Fruit fly (Drosophila melanogaster) whole organism, embryonic: ENCODE results near the gene CG7379.

ENCODE experiments used
- CG1024 ChIP-seq: fragments of 200-800 bp; sonication (Bioruptor generic); IDR thresholded peaks from 2 replicates; pipeline ENCODE4 v1.3.6; 2022; ENCODE audit warnings: missing biosample characterization, missing genetic modification characterization
- CG11723 ChIP-seq: fragments of 200-800 bp; sonication (Bioruptor generic); optimal IDR thresholded peaks from 2 replicates; lab custom pipeline; 2017; ENCODE audit warnings: missing biosample characterization, mild to moderate bottlenecking, missing genetic modification characterization
- CG12299 ChIP-seq: fragments of 200-800 bp; sonication (Bioruptor generic); optimal IDR thresholded peaks from 2 replicates; lab custom pipeline; 2018; ENCODE audit warnings: missing biosample characterization, mild to moderate bottlenecking, missing genetic modification characterization
- CG15073 ChIP-seq: fragments of 200-800 bp; sonication (Bioruptor generic); optimal IDR thresholded peaks from 2 replicates; lab custom pipeline; 2016; ENCODE audit warnings: missing biosample characterization, missing genetic modification characterization
- CG15269 ChIP-seq: fragments of 200-800 bp; sonication (Bioruptor generic); optimal IDR thresholded peaks from 2 replicates; lab custom pipeline; 2018; ENCODE audit warnings: missing biosample characterization, mild to moderate bottlenecking, missing genetic modification characterization, moderate library complexity
- CG1529 ChIP-seq: fragments of 200-800 bp; sonication (Bioruptor generic); optimal IDR thresholded peaks from 3 replicates; lab custom pipeline; 2018; ENCODE audit warnings: missing biosample characterization, missing genetic modification characterization
- CG18476 ChIP-seq: fragments of 200-800 bp; sonication (Bioruptor generic); optimal IDR thresholded peaks from 2 replicates; lab custom pipeline; 2016; ENCODE audit warnings: missing biosample characterization, mild to moderate bottlenecking, missing genetic modification characterization
- CG2199 ChIP-seq: fragments of 200-800 bp; sonication (Bioruptor generic); IDR thresholded peaks from 3 replicates; pipeline ENCODE4 v1.3.6; 2022; ENCODE audit warnings: missing biosample characterization, missing genetic modification characterization
- CG4328 ChIP-seq: fragments of 200-800 bp; sonication (Bioruptor generic); optimal IDR thresholded peaks from 3 replicates; lab custom pipeline; 2017; ENCODE audit warnings: missing biosample characterization, missing genetic modification reagents, missing genetic modification characterization
- CG4404 ChIP-seq: fragments of 200-800 bp; sonication (Bioruptor generic); IDR thresholded peaks from 2 replicates; pipeline ENCODE4 v1.3.6; 2022; ENCODE audit warnings: missing biosample characterization, missing genetic modification characterization
- CG4820 ChIP-seq: fragments of 200-800 bp; sonication (Bioruptor generic); optimal IDR thresholded peaks from 3 replicates; lab custom pipeline; 2016; ENCODE audit warnings: missing biosample characterization, missing genetic modification characterization
- CG6791 ChIP-seq: fragments of 200-800 bp; sonication (Bioruptor generic); IDR thresholded peaks from 3 replicates; pipeline ENCODE4 v1.3.6; 2022; ENCODE audit warnings: missing biosample characterization, missing genetic modification characterization; ENCODE audit not compliant: partially characterized antibody
- CG6854 ChIP-seq: fragments of 200-800 bp; sonication (Bioruptor generic); optimal IDR thresholded peaks from 3 replicates; lab custom pipeline; 2017; ENCODE audit warnings: missing biosample characterization, mild to moderate bottlenecking, missing genetic modification characterization
- CG7357 ChIP-seq: fragments of 200-800 bp; sonication (Bioruptor generic); IDR thresholded peaks from 3 replicates; pipeline ENCODE4 v1.3.6; 2022; ENCODE audit warnings: missing biosample characterization, missing genetic modification characterization
- CG7928 ChIP-seq: fragments of 200-800 bp; sonication (Bioruptor generic); optimal IDR thresholded peaks from 2 replicates; lab custom pipeline; 2017; ENCODE audit warnings: missing biosample characterization, mild to moderate bottlenecking, missing genetic modification characterization
- CG8089 ChIP-seq: fragments of 200-800 bp; sonication (Bioruptor generic); optimal IDR thresholded peaks from 3 replicates; lab custom pipeline; 2016; ENCODE audit warnings: missing biosample characterization, missing genetic modification characterization
- CG9215 ChIP-seq: fragments of 200-800 bp; sonication (Bioruptor generic); IDR thresholded peaks from 2 replicates; pipeline ENCODE4 v1.3.6; 2022; ENCODE audit warnings: missing biosample characterization, missing genetic modification characterization
- CHES-1-like ChIP-seq: fragments of 200-800 bp; sonication (Bioruptor generic); optimal IDR thresholded peaks from 2 replicates; lab custom pipeline; 2016; ENCODE audit warnings: missing biosample characterization, missing genetic modification characterization
- D ChIP-seq, 2 experiments: fragments of 200-800 bp in 1 of 2; fragments of >200 bp in 1 of 2; sonication (Bioruptor generic) in 1 of 2; optimal IDR thresholded peaks; 2 replicates in 1 of 2; 3 replicates in 1 of 2; lab custom pipeline; 2017; ENCODE audit warnings: mild to moderate bottlenecking in 1 of 2, missing biosample characterization in 1 of 2, missing genetic modification characterization in 1 of 2, missing genetic modification reagents in 1 of 2
- Dbx ChIP-seq: fragments of 200-800 bp; sonication (Bioruptor generic); IDR thresholded peaks from 3 replicates; pipeline ENCODE4 v1.3.6; 2022; ENCODE audit warnings: missing biosample characterization, missing genetic modification characterization
- Eip74EF ChIP-seq, 2 experiments: fragments of 200-800 bp in 1 of 2; fragments of >200 bp in 1 of 2; sonication (Bioruptor generic) in 1 of 2; optimal IDR thresholded peaks; 2 replicates each; lab custom pipeline; 2017 to 2019; ENCODE audit warnings: missing biosample characterization in 2 of 2, missing genetic modification characterization in 2 of 2, mild to moderate bottlenecking in 1 of 2, moderate library complexity in 1 of 2
- Ets65A ChIP-seq: fragments of 200-800 bp; sonication (Bioruptor generic); peaks from one replicate; lab custom pipeline; 2016; ENCODE audit warnings: missing biosample characterization, missing genetic modification characterization
- Hr3 ChIP-seq: fragments of 200-800 bp; sonication (Bioruptor generic); optimal IDR thresholded peaks from 3 replicates; lab custom pipeline; 2016; ENCODE audit warnings: missing biosample characterization, missing genetic modification characterization
- Hr78 ChIP-seq, 2 experiments: fragments of 200-800 bp in 1 of 2; fragments of >200 bp in 1 of 2; sonication (Bioruptor generic) in 1 of 2; optimal IDR thresholded peaks; 2 replicates each; lab custom pipeline; 2017 to 2019; ENCODE audit warnings: missing biosample characterization in 2 of 2, missing genetic modification characterization in 2 of 2, mild to moderate bottlenecking in 1 of 2, moderate library complexity in 1 of 2
- Neu2 ChIP-seq: fragments of 200-800 bp; sonication (Bioruptor generic); optimal IDR thresholded peaks from 3 replicates; lab custom pipeline; 2016; ENCODE audit warnings: missing biosample characterization, missing genetic modification characterization, borderline replicate concordance
- Rx ChIP-seq: fragments of 200-800 bp; sonication (Bioruptor generic); IDR thresholded peaks from 2 replicates; pipeline ENCODE4 v1.3.6; 2022; ENCODE audit warnings: missing biosample characterization, missing genetic modification characterization
- Spps ChIP-seq: fragments of 200-800 bp; sonication (Bioruptor generic); optimal IDR thresholded peaks from 2 replicates; lab custom pipeline; 2018; ENCODE audit warnings: missing biosample characterization, mild to moderate bottlenecking, missing genetic modification characterization
- Trl ChIP-seq, 3 experiments: fragments of >200 bp in 2 of 3; fragments of 200-800 bp in 1 of 3; sonication (Bioruptor generic) in 1 of 3; optimal IDR thresholded peaks; 2 replicates in 1 of 3; 3 replicates in 2 of 3; lab custom pipeline; 2016 to 2017; ENCODE audit warnings: missing biosample characterization in 1 of 3, missing genetic modification characterization in 1 of 3
- Vsx1 ChIP-seq: fragments of 200-800 bp; sonication (Bioruptor generic); optimal IDR thresholded peaks from 2 replicates; lab custom pipeline; 2017; ENCODE audit warnings: missing biosample characterization, mild to moderate bottlenecking, missing genetic modification characterization, missing genetic modification reagents
- Xbp1 ChIP-seq: fragments of 200-800 bp; sonication (Bioruptor generic); optimal IDR thresholded peaks from 3 replicates; lab custom pipeline; 2016; ENCODE audit warnings: missing biosample characterization, mild to moderate bottlenecking, missing genetic modification characterization
- ato ChIP-seq: fragments of 200-800 bp; sonication (Bioruptor generic); IDR thresholded peaks from 2 replicates; pipeline ENCODE4 v1.3.6; 2022; ENCODE audit warnings: missing biosample characterization, missing genetic modification characterization; ENCODE audit not compliant: partially characterized antibody
- btn ChIP-seq: fragments of 200-800 bp; sonication (Bioruptor generic); optimal IDR thresholded peaks from 2 replicates; lab custom pipeline; 2016; ENCODE audit warnings: missing biosample characterization, missing genetic modification characterization
- cad ChIP-seq: fragments of >200 bp; optimal IDR thresholded peaks from 2 replicates; lab custom pipeline; 2017; ENCODE audit warnings: missing biosample characterization, missing genetic modification characterization
- cas ChIP-seq: fragments of 200-800 bp; sonication (Bioruptor generic); IDR thresholded peaks from 2 replicates; pipeline ENCODE4 v1.3.6; 2022; ENCODE audit warnings: missing biosample characterization, missing genetic modification characterization
- crc ChIP-seq: fragments of 200-800 bp; sonication (Bioruptor generic); optimal IDR thresholded peaks from 2 replicates; lab custom pipeline; 2016; ENCODE audit warnings: missing biosample characterization, missing genetic modification characterization
- crol ChIP-seq: fragments of 200-800 bp; sonication (Bioruptor generic); IDR thresholded peaks from 2 replicates; pipeline ENCODE4 v1.3.6; 2022; ENCODE audit warnings: missing biosample characterization, missing genetic modification characterization
- da ChIP-seq: fragments of 200-800 bp; sonication (Bioruptor generic); optimal IDR thresholded peaks from 2 replicates; lab custom pipeline; 2016; ENCODE audit warnings: missing biosample characterization, missing genetic modification characterization
- disco-r ChIP-seq: fragments of 200-800 bp; sonication (Bioruptor generic); optimal IDR thresholded peaks from 2 replicates; lab custom pipeline; 2016; ENCODE audit warnings: missing biosample characterization, missing genetic modification characterization
- dm ChIP-seq: fragments of 200-800 bp; sonication (Bioruptor generic); optimal IDR thresholded peaks from 3 replicates; lab custom pipeline; 2016; ENCODE audit warnings: missing biosample characterization, missing genetic modification characterization
- grau ChIP-seq: fragments of 200-800 bp; optimal IDR thresholded peaks from 3 replicates; lab custom pipeline; 2019; ENCODE audit warnings: missing biosample characterization, mild to moderate bottlenecking, missing genetic modification characterization, moderate library complexity
- gt ChIP-seq: fragments of 200-800 bp; sonication (Bioruptor generic); IDR thresholded peaks from 2 replicates; pipeline ENCODE4 v1.3.6; 2022; ENCODE audit warnings: missing biosample characterization, missing genetic modification characterization
- kah ChIP-seq: fragments of 200-800 bp; sonication (Bioruptor generic); optimal IDR thresholded peaks from 2 replicates; lab custom pipeline; 2018; ENCODE audit warnings: missing biosample characterization, mild to moderate bottlenecking, missing genetic modification characterization
- lmd ChIP-seq: fragments of 200-800 bp; sonication (Bioruptor generic); IDR thresholded peaks from 2 replicates; pipeline ENCODE4 v1.3.6; 2022; ENCODE audit warnings: missing biosample characterization, missing genetic modification characterization
- onecut ChIP-seq: fragments of 200-800 bp; sonication (Bioruptor generic); IDR thresholded peaks from 2 replicates; pipeline ENCODE4 v1.3.6; 2022; ENCODE audit warnings: missing biosample characterization, missing genetic modification characterization
- sc ChIP-seq, 3 experiments: fragments of >200 bp in 2 of 3; fragments of 200-800 bp in 1 of 3; sonication (Bioruptor generic) in 1 of 3; optimal IDR thresholded peaks; 2 replicates in 2 of 3; 3 replicates in 1 of 3; lab custom pipeline; 2017; ENCODE audit warnings: mild to moderate bottlenecking in 1 of 3, missing biosample characterization in 1 of 3, missing genetic modification characterization in 1 of 3, missing genetic modification reagents in 1 of 3
- sens ChIP-seq: fragments of 200-800 bp; sonication (Bioruptor generic); peaks from one replicate; lab custom pipeline; 2016; ENCODE audit warnings: missing biosample characterization, missing genetic modification characterization
- tgo ChIP-seq: fragments of 200-800 bp; sonication (Bioruptor generic); IDR thresholded peaks from 3 replicates; pipeline ENCODE4 v1.3.6; 2022; ENCODE audit warnings: missing biosample characterization, missing genetic modification characterization
- ttk ChIP-seq: fragments of 200-800 bp; sonication (Bioruptor generic); IDR thresholded peaks from 2 replicates; pipeline ENCODE4 v2.1.2; 2022; ENCODE audit warnings: missing biosample characterization, missing genetic modification characterization
- usp ChIP-seq: fragments of >200 bp; optimal IDR thresholded peaks from 2 replicates; lab custom pipeline; 2017; ENCODE audit warnings: missing biosample characterization, missing genetic modification characterization
- zfh1 ChIP-seq: fragments of 200-800 bp; sonication (Bioruptor generic); IDR thresholded peaks from 3 replicates; pipeline ENCODE4 v1.3.6; 2022; ENCODE audit warnings: missing biosample characterization, missing genetic modification characterization

The CG7379 gene

DNA sequence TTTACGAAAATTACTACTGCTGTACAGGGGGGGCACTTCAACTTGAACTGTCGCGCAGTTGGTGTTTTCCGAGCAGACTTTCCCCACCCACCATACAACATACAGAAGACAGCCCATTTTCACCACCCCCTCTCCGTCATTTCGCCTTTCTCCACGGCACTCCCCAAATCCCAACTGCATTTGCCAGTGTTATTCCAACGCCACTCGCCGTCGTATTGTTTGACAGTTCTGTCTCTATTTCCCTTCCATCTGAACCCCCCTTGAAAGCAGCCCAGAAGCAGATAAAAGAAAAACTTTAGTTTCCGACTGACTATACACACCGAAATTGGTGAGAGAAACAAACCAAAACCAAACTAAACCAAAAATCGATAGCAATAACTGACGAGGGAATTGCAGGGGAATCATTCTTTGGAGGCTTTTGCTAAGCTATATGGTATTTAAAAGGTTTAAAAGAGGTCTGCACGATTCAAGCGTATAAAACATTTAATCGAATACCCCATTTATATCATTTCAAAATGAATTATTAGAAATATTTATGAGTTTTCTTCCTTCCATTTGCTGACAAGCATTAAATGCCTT, 29.0 kb upstream of the CG7379 start:
- no peak for TF ChIP-seq CG6854 (GFP tag; lab: Kevin White, UChicago)
- peak; percentile 55; the same call in 1 of the 2 replicates for TF ChIP-seq onecut (GFP tag; lab: Robert Waterston, UW)
- no peak for TF ChIP-seq usp (GFP tag; lab: Kevin White, UChicago)
- TF ChIP-seq Spps (tag; lab: Kevin White, UChicago), result no peak
- no peak for TF ChIP-seq CG4328 (GFP tag; lab: Kevin White, UChicago)
- no peak for TF ChIP-seq btn (GFP tag; lab: Kevin White, UChicago)
- no peak for TF ChIP-seq CG12299 (tag; lab: Kevin White, UChicago)
- TF ChIP-seq CG15269, result no peak
- TF ChIP-seq dm (GFP tag; lab: Kevin White, UChicago), result no peak
- no peak for TF ChIP-seq CG4404 (GFP tag; lab: Robert Waterston, UW)
- TF ChIP-seq CG18476 (GFP tag; lab: Kevin White, UChicago), result no peak
- no peak for TF ChIP-seq ttk (GFP tag; lab: Robert Waterston, UW)
- peak; percentile 71 for TF ChIP-seq crol (GFP tag; lab: Robert Waterston, UW)
- TF ChIP-seq CHES-1-like, result no peak
- no peak for TF ChIP-seq Hr78 (GFP tag; optimal IDR thresholded peaks at IDR 0.05; lab: Kevin White, UChicago)
- TF ChIP-seq D (optimal IDR thresholded peaks at IDR 0.05; lab: Kevin White, UChicago), result no peak
- TF ChIP-seq D (GFP tag; optimal IDR thresholded peaks at IDR 0.05; lab: Kevin White, UChicago), result no peak
- TF ChIP-seq CG7357, result no peak
- TF ChIP-seq CG11723 (GFP tag; lab: Kevin White, UChicago), result no peak
- no peak for TF ChIP-seq Vsx1 (GFP tag; lab: Kevin White, UChicago)
- TF ChIP-seq CG4820 (GFP tag; lab: Kevin White, UChicago), result no peak
- TF ChIP-seq crc (GFP tag; lab: Kevin White, UChicago), result no peak
- peak; percentile 84; the same call in 2 of the 3 replicates for TF ChIP-seq CG2199 (GFP tag; lab: Robert Waterston, UW)
- TF ChIP-seq ato, result no peak
- TF ChIP-seq grau, result no peak
- no peak for TF ChIP-seq cas
- no peak for TF ChIP-seq CG7928 (GFP tag; lab: Kevin White, UChicago)
- no peak for TF ChIP-seq sc (optimal IDR thresholded peaks at IDR 0.05; lab: Kevin White, UChicago)
- TF ChIP-seq sc (GFP tag; optimal IDR thresholded peaks at IDR 0.05; lab: Kevin White, UChicago), result no peak
- no peak for TF ChIP-seq disco-r (GFP tag; lab: Kevin White, UChicago)
- TF ChIP-seq CG1529 (GFP tag; lab: Kevin White, UChicago), result no peak
- no peak for TF ChIP-seq cad (GFP tag; lab: Kevin White, UChicago)
- TF ChIP-seq gt (GFP tag; lab: Robert Waterston, UW), result no peak
- TF ChIP-seq CG15073 (GFP tag; lab: Kevin White, UChicago), result no peak
- no peak for TF ChIP-seq tgo (GFP tag; lab: Robert Waterston, UW)
- TF ChIP-seq Eip74EF (GFP tag; optimal IDR thresholded peaks at IDR 0.05; lab: Kevin White, UChicago), result no peak
- no peak for TF ChIP-seq Trl (optimal IDR thresholded peaks at IDR 0.05; lab: Kevin White, UChicago)
- no peak for TF ChIP-seq Trl (GFP tag; optimal IDR thresholded peaks at IDR 0.05; lab: Kevin White, UChicago)
- peak; percentile 25; the same call in 1 of the 2 replicates for TF ChIP-seq CG9215 (GFP tag; lab: Robert Waterston, UW)
- no peak for TF ChIP-seq da (GFP tag; lab: Kevin White, UChicago)
- TF ChIP-seq zfh1 (GFP tag; lab: Robert Waterston, UW), result no peak
- no peak for TF ChIP-seq Hr3
- no peak for TF ChIP-seq CG8089 (GFP tag; lab: Kevin White, UChicago)
- TF ChIP-seq CG1024 (GFP tag; lab: Robert Waterston, UW), result no peak
- peak; percentile 10 for TF ChIP-seq sens (GFP tag; lab: Kevin White, UChicago)
- TF ChIP-seq Neu2 (GFP tag; lab: Kevin White, UChicago), result no peak
- peak; percentile 69 for TF ChIP-seq Ets65A (GFP tag; lab: Kevin White, UChicago)
- TF ChIP-seq kah, result no peak
- TF ChIP-seq Rx (GFP tag; lab: Robert Waterston, UW), result no peak
- no peak for TF ChIP-seq lmd (GFP tag; lab: Robert Waterston, UW)
- 0 out of 3 replicates have a peak, but pooled peaks have one; percentile 11 for TF ChIP-seq CG6791
- no peak for TF ChIP-seq Dbx (GFP tag; lab: Robert Waterston, UW)
- no peak for TF ChIP-seq Xbp1 (GFP tag; lab: Kevin White, UChicago)
